Fruit fly (Drosophila melanogaster) whole organism: ENCODE measurements around the gene snk.

Experiments
- CG8478 ChIP-seq: fragments of >200 bp; optimal IDR thresholded peaks from 2 replicates; lab custom pipeline; 2018; ENCODE audit warnings: inconsistent platforms
- Dll ChIP-seq: fragments of >200 bp; optimal IDR thresholded peaks from 2 replicates; lab custom pipeline; 2017
- psq ChIP-seq: fragments of >200 bp; optimal IDR thresholded peaks from 2 replicates; lab custom pipeline; 2017

- TF ChIP-seq psq (lab: Kevin White, UChicago), result no peak
- no peak for TF ChIP-seq Dll (lab: Kevin White, UChicago)
- TF ChIP-seq CG8478 (lab: Kevin White, UChicago), result no peak
Measured at dm6 chr3R:13091666-13092065, 49.1 kb upstream of the snk start.
